Fruit fly (Drosophila melanogaster) whole organism, embryonic: ENCODE measurements around the gene RpS12.

Source experiments
- Ada2b ChIP-seq: fragments of 200-800 bp; sonication (Bioruptor generic); IDR thresholded peaks from 2 replicates; pipeline ENCODE4 v1.3.6; 2022; ENCODE audit warnings: missing biosample characterization, missing genetic modification characterization
- B-H2 ChIP-seq: fragments of 200-800 bp; sonication (Bioruptor generic); optimal IDR thresholded peaks from 2 replicates; lab custom pipeline; 2018; ENCODE audit warnings: missing biosample characterization, mild to moderate bottlenecking, missing genetic modification characterization
- Blimp-1 ChIP-seq: fragments of 200-800 bp; sonication (Bioruptor generic); optimal IDR thresholded peaks from 3 replicates; lab custom pipeline; 2018; ENCODE audit warnings: missing biosample characterization, missing genetic modification characterization, mild to moderate bottlenecking, moderate library complexity, missing genetic modification reagents
- BtbVII ChIP-seq: fragments of 200-800 bp; sonication (Bioruptor generic); optimal IDR thresholded peaks from 3 replicates; lab custom pipeline; 2017; ENCODE audit warnings: missing biosample characterization, mild to moderate bottlenecking, missing genetic modification characterization
- CG1024 ChIP-seq: fragments of 200-800 bp; sonication (Bioruptor generic); IDR thresholded peaks from 2 replicates; pipeline ENCODE4 v1.3.6; 2022; ENCODE audit warnings: missing biosample characterization, missing genetic modification characterization
- CG10366 ChIP-seq: fragments of 200-800 bp; sonication (Bioruptor generic); IDR thresholded peaks from 2 replicates; pipeline ENCODE4 v1.3.6; 2022; ENCODE audit warnings: missing biosample characterization, missing genetic modification characterization
- CG10543 ChIP-seq: fragments of 200-800 bp; sonication (Bioruptor generic); optimal IDR thresholded peaks from 3 replicates; lab custom pipeline; 2017; ENCODE audit warnings: missing biosample characterization, mild to moderate bottlenecking, missing genetic modification characterization, moderate library complexity
- CG10979 ChIP-seq: fragments of 200-800 bp; sonication (Bioruptor generic); optimal IDR thresholded peaks from 2 replicates; lab custom pipeline; 2018; ENCODE audit warnings: missing biosample characterization, mild to moderate bottlenecking, missing genetic modification characterization, moderate library complexity
- CG13775 ChIP-seq: fragments of 200-800 bp; sonication (Bioruptor generic); optimal IDR thresholded peaks from 3 replicates; lab custom pipeline; 2017; ENCODE audit warnings: missing biosample characterization, mild to moderate bottlenecking, missing genetic modification characterization
- CG14441 ChIP-seq: fragments of 200-800 bp; sonication (Bioruptor generic); IDR thresholded peaks from 2 replicates; pipeline ENCODE4 v1.3.6; 2022; ENCODE audit warnings: missing biosample characterization, missing genetic modification characterization
- CG17186 ChIP-seq: fragments of 200-800 bp; sonication (Bioruptor generic); optimal IDR thresholded peaks from 3 replicates; lab custom pipeline; 2017; ENCODE audit warnings: missing biosample characterization, missing genetic modification reagents, missing genetic modification characterization
- CG17328 ChIP-seq: fragments of 200-800 bp; sonication (Bioruptor generic); IDR thresholded peaks from 2 replicates; pipeline ENCODE4 v1.3.6; 2022; ENCODE audit warnings: missing biosample characterization, missing genetic modification characterization
- CG17361 ChIP-seq: fragments of 200-800 bp; sonication (Bioruptor generic); IDR thresholded peaks from 3 replicates; pipeline ENCODE4 v1.3.6; 2022; ENCODE audit warnings: missing biosample characterization, missing genetic modification characterization
- CG18262 ChIP-seq: fragments of 200-800 bp; optimal IDR thresholded peaks from 3 replicates; lab custom pipeline; 2019; ENCODE audit warnings: missing biosample characterization, mild to moderate bottlenecking, missing genetic modification characterization, moderate library complexity
- CG5953 ChIP-seq: fragments of 200-800 bp; sonication (Bioruptor generic); IDR thresholded peaks from 2 replicates; pipeline ENCODE4 v1.3.6; 2022; ENCODE audit warnings: missing biosample characterization, missing genetic modification characterization
- CG6272 ChIP-seq: fragments of 200-800 bp; sonication (Bioruptor generic); IDR thresholded peaks from 2 replicates; pipeline ENCODE4 v1.3.6; 2022; ENCODE audit warnings: missing biosample characterization, missing genetic modification characterization
- CG7556 ChIP-seq: fragments of 200-800 bp; sonication (Bioruptor generic); optimal IDR thresholded peaks from 2 replicates; lab custom pipeline; 2017; ENCODE audit warnings: missing biosample characterization, mild to moderate bottlenecking, missing genetic modification characterization
- CG7745 ChIP-seq: fragments of 200-800 bp; sonication (Bioruptor generic); optimal IDR thresholded peaks from 2 replicates; lab custom pipeline; 2018; ENCODE audit warnings: missing biosample characterization, mild to moderate bottlenecking, missing genetic modification characterization, moderate library complexity
- CG9727 ChIP-seq: fragments of 200-800 bp; sonication (Bioruptor generic); optimal IDR thresholded peaks from 3 replicates; lab custom pipeline; 2017; ENCODE audit warnings: missing biosample characterization, mild to moderate bottlenecking, missing genetic modification characterization
- D19B ChIP-seq: fragments of 200-800 bp; sonication (Bioruptor generic); optimal IDR thresholded peaks from 2 replicates; lab custom pipeline; 2017; ENCODE audit warnings: missing biosample characterization, mild to moderate bottlenecking, missing genetic modification characterization
- Ets65A ChIP-seq: fragments of 200-800 bp; sonication (Bioruptor generic); peaks from one replicate; lab custom pipeline; 2016; ENCODE audit warnings: missing biosample characterization, missing genetic modification characterization
- Fer1 ChIP-seq: fragments of 200-800 bp; sonication (Bioruptor generic); optimal IDR thresholded peaks from 2 replicates; lab custom pipeline; 2017; ENCODE audit warnings: missing biosample characterization, mild to moderate bottlenecking, missing genetic modification characterization
- Hand ChIP-seq: fragments of 200-800 bp; sonication (Bioruptor generic); optimal IDR thresholded peaks from 2 replicates; lab custom pipeline; 2017; ENCODE audit warnings: mild to moderate bottlenecking, missing biosample characterization, missing genetic modification reagents, missing genetic modification characterization
- Hey ChIP-seq: fragments of 200-800 bp; sonication (Bioruptor generic); optimal IDR thresholded peaks from 3 replicates; lab custom pipeline; 2018; ENCODE audit warnings: missing biosample characterization, mild to moderate bottlenecking, missing genetic modification characterization
- Hmx ChIP-seq: fragments of 200-800 bp; sonication (Bioruptor generic); optimal IDR thresholded peaks from 2 replicates; lab custom pipeline; 2016; ENCODE audit warnings: missing biosample characterization, missing genetic modification characterization
- Lpt ChIP-seq: fragments of >200 bp; optimal IDR thresholded peaks from 2 replicates; lab custom pipeline; 2018; ENCODE audit warnings: missing biosample characterization, missing genetic modification characterization
- NC2β ChIP-seq: fragments of 200-800 bp; sonication (Bioruptor generic); optimal IDR thresholded peaks from 2 replicates; lab custom pipeline; 2016; ENCODE audit warnings: missing biosample characterization, missing genetic modification characterization
- Six4 ChIP-seq: fragments of 200-800 bp; sonication (Bioruptor generic); optimal IDR thresholded peaks from 2 replicates; lab custom pipeline; 2016; ENCODE audit warnings: missing biosample characterization, missing genetic modification characterization
- Sox100B ChIP-seq: fragments of 200-800 bp; sonication (Bioruptor generic); optimal IDR thresholded peaks from 3 replicates; lab custom pipeline; 2018; ENCODE audit warnings: missing biosample characterization, mild to moderate bottlenecking, missing genetic modification characterization
- bbx ChIP-seq: fragments of 200-800 bp; sonication (Bioruptor generic); IDR thresholded peaks from 2 replicates; pipeline ENCODE4 v1.3.6; 2022; ENCODE audit warnings: missing biosample characterization, missing genetic modification characterization; ENCODE audit not compliant: partially characterized antibody
- cad ChIP-seq: fragments of >200 bp; optimal IDR thresholded peaks from 2 replicates; lab custom pipeline; 2017; ENCODE audit warnings: missing biosample characterization, missing genetic modification characterization
- chif ChIP-seq, 2 experiments: fragments of 200-800 bp; sonication (Bioruptor generic); optimal IDR thresholded peaks; 3 replicates each; lab custom pipeline; 2016; ENCODE audit warnings: missing biosample characterization in 2 of 2, missing genetic modification characterization in 2 of 2
- chn ChIP-seq: fragments of 200-800 bp; sonication (Bioruptor generic); optimal IDR thresholded peaks from 2 replicates; lab custom pipeline; 2016; ENCODE audit warnings: missing biosample characterization, missing genetic modification characterization
- dmrt11E ChIP-seq: fragments of 200-800 bp; sonication (Bioruptor generic); optimal IDR thresholded peaks from 3 replicates; lab custom pipeline; 2018; ENCODE audit warnings: missing biosample characterization, mild to moderate bottlenecking, missing genetic modification characterization, moderate library complexity
- ems ChIP-seq: fragments of 200-800 bp; sonication (Bioruptor generic); optimal IDR thresholded peaks from 3 replicates; lab custom pipeline; 2016; ENCODE audit warnings: missing biosample characterization, missing genetic modification characterization
- en ChIP-seq: fragments of 200-800 bp; sonication (Bioruptor generic); optimal IDR thresholded peaks from 2 replicates; lab custom pipeline; 2016; ENCODE audit warnings: missing biosample characterization, missing genetic modification characterization
- esg ChIP-seq: fragments of 200-800 bp; sonication (Bioruptor generic); conservative IDR thresholded peaks from 2 replicates; pipeline ENCODE4 v1.3.6; 2022; ENCODE audit warnings: missing biosample characterization, missing genetic modification characterization
- gem ChIP-seq: fragments of 200-800 bp; sonication (Bioruptor generic); optimal IDR thresholded peaks from 2 replicates; lab custom pipeline; 2019; ENCODE audit warnings: missing biosample characterization, mild to moderate bottlenecking, missing genetic modification characterization, moderate library complexity
- gsb ChIP-seq: fragments of 200-800 bp; sonication (Bioruptor generic); IDR thresholded peaks from 2 replicates; pipeline ENCODE4 v1.3.6; 2022; ENCODE audit warnings: missing biosample characterization, missing genetic modification characterization
- jigr1 ChIP-seq: fragments of 200-800 bp; sonication (Bioruptor generic); IDR thresholded peaks from 3 replicates; pipeline ENCODE4 v1.3.6; 2022; ENCODE audit warnings: missing biosample characterization, missing genetic modification characterization
- lbe ChIP-seq: fragments of 200-800 bp; sonication (Bioruptor generic); optimal IDR thresholded peaks from 2 replicates; lab custom pipeline; 2016; ENCODE audit warnings: missing biosample characterization, mild to moderate bottlenecking, missing genetic modification characterization
- lola ChIP-seq, 3 experiments: fragments of >200 bp in 2 of 3; fragments of 200-800 bp in 1 of 3; sonication (Bioruptor generic) in 1 of 3; optimal IDR thresholded peaks; 2 replicates each; lab custom pipeline; 2017 to 2019; ENCODE audit warnings: missing biosample characterization in 3 of 3, missing genetic modification characterization in 3 of 3, mild to moderate bottlenecking in 1 of 3, moderate library complexity in 1 of 3
- oc ChIP-seq: fragments of 200-800 bp; sonication (Bioruptor generic); optimal IDR thresholded peaks from 2 replicates; lab custom pipeline; 2018; ENCODE audit warnings: missing biosample characterization, mild to moderate bottlenecking, missing genetic modification characterization, moderate library complexity
- otp ChIP-seq: fragments of 200-800 bp; sonication (Bioruptor generic); IDR thresholded peaks from 3 replicates; pipeline ENCODE4, ENCODE4 v1.3.6; 2022; ENCODE audit warnings: missing biosample characterization, missing genetic modification characterization
- pb ChIP-seq: fragments of 200-800 bp; sonication (Bioruptor generic); optimal IDR thresholded peaks from 3 replicates; lab custom pipeline; 2016; ENCODE audit warnings: missing biosample characterization, missing genetic modification characterization
- pzg ChIP-seq: fragments of 200-800 bp; sonication (Bioruptor generic); optimal IDR thresholded peaks from 3 replicates; lab custom pipeline; 2018; ENCODE audit warnings: missing biosample characterization, mild to moderate bottlenecking, missing genetic modification characterization, moderate library complexity
- sisA ChIP-seq: fragments of 200-800 bp; sonication (Bioruptor generic); IDR thresholded peaks from 2 replicates; pipeline ENCODE4 v1.3.6; 2022; ENCODE audit warnings: missing biosample characterization, missing genetic modification characterization
- unpg ChIP-seq: fragments of 200-800 bp; sonication (Bioruptor generic); optimal IDR thresholded peaks from 3 replicates; lab custom pipeline; 2018; ENCODE audit warnings: missing biosample characterization, mild to moderate bottlenecking, missing genetic modification characterization, moderate library complexity
- usp ChIP-seq: fragments of >200 bp; optimal IDR thresholded peaks from 2 replicates; lab custom pipeline; 2017; ENCODE audit warnings: missing biosample characterization, missing genetic modification characterization
- wdn ChIP-seq: fragments of 200-800 bp; sonication (Bioruptor generic); IDR thresholded peaks from 2 replicates; pipeline ENCODE4 v1.3.6; 2022; ENCODE audit warnings: missing biosample characterization, missing genetic modification characterization
- z ChIP-seq: fragments of 200-800 bp; sonication (Bioruptor generic); IDR thresholded peaks from 3 replicates; pipeline ENCODE4 v1.3.6; 2022; ENCODE audit warnings: missing biosample characterization, missing genetic modification characterization

The RpS12 gene

DNA sequence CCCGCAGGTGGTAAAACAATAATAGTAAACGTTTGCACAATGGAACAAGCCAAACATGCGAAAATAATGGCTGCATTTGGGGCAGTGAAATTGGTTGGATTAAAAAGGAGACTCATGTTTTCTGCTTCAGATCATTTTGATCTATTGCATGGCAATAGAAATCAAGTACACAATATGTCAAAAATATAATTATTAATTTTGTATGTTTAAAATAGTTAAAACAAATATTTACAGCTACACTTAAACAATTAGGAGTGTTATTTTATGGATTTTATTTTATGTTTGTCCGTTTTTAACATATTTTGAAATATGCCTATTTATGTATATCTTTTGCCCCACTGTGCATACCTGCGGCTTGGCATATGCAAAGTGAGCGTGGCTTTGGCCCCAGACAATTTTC lies 43.1 kb downstream of the RpS12 start:
- TF ChIP-seq jigr1 (GFP tag; lab: Robert Waterston, UW) (no peak), CG5953 (GFP tag; lab: Robert Waterston, UW) (no peak), gem (peak; percentile 19), CG17361 (GFP tag; lab: Robert Waterston, UW) (0 out of 3 replicates have a peak, but pooled peaks have one; percentile 9), Hand (GFP tag; lab: Kevin White, UChicago) (no peak), usp (GFP tag; lab: Kevin White, UChicago) (no peak), ems (no peak)

DNA sequence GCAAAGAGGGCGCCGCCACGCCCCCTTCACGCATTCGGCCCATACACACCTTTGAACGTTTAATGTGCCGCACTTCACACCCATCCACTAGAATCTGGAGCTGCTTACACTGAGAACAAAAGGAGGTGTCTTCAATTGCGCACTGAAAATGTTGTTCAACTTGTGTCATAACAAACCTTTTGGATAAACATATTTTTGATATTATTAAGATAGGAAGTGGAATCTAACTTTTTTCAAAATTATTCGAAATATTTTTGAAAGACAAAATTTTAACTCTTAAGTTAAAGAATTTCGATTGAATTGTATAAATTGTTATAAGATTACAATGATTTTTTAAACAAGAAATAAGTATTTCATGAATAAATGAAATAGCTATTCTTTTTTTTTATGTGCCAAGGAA lies 45.1 kb downstream of the RpS12 start:
- TF ChIP-seq gem (peak; percentile 72), CG7556 (peak; percentile 50), sisA (no peak), cad (GFP tag; lab: Kevin White, UChicago) (no peak), Blimp-1 (peak; percentile 43), CG6272 (no peak), en (GFP tag; lab: Kevin White, UChicago) (no peak), dmrt11E (tag; lab: Kevin White, UChicago) (peak; percentile 85), lola (GFP tag; optimal IDR thresholded peaks at IDR 0.05; lab: Kevin White, UChicago) (peak in 1 of 3 experiments; percentile 84), Hey (tag; lab: Kevin White, UChicago) (no peak), otp (0 out of 3 replicates have a peak, but pooled peaks have one; percentile 5), Hmx (no peak), Lpt (GFP tag; lab: Kevin White, UChicago) (no peak), chn (peak; percentile 16), CG7745 (tag; lab: Kevin White, UChicago) (no peak), CG14441 (GFP tag; lab: Robert Waterston, UW) (no peak), CG18262 (tag; lab: Kevin White, UChicago) (peak; percentile 72), bbx (GFP tag; lab: Robert Waterston, UW) (no peak), gsb (GFP tag; lab: Robert Waterston, UW) (no peak), CG9727 (GFP tag; lab: Kevin White, UChicago) (peak; percentile 75), CG10979 (peak; percentile 71), z (GFP tag; lab: Robert Waterston, UW) (no peak), chif (GFP tag; optimal IDR thresholded peaks at IDR 0.05; lab: Kevin White, UChicago) (peak in 1 of 2 experiments; percentile 50), CG10543 (no peak), Fer1 (GFP tag; lab: Kevin White, UChicago) (no peak), CG13775 (GFP tag; lab: Kevin White, UChicago) (peak; percentile 46), esg (GFP tag; lab: Robert Waterston, UW) (no peak), Ada2b (no peak), D19B (no peak), CG17328 (GFP tag; lab: Robert Waterston, UW) (peak; percentile 47; the same call in 1 of the 2 replicates), pb (GFP tag; lab: Kevin White, UChicago) (no peak), BtbVII (GFP tag; lab: Kevin White, UChicago) (no peak), Six4 (GFP tag; lab: Kevin White, UChicago) (peak; percentile 3), Sox100B (GFP tag; lab: Kevin White, UChicago) (no peak), CG1024 (GFP tag; lab: Robert Waterston, UW) (no peak), oc (tag; lab: Kevin White, UChicago) (no peak), lbe (no peak), NC2β (no peak), pzg (GFP tag; lab: Kevin White, UChicago) (no peak), CG10366 (no peak), Ets65A (no peak), wdn (no peak), unpg (GFP tag; lab: Kevin White, UChicago) (peak; percentile 31), CG17186 (GFP tag; lab: Kevin White, UChicago) (no peak), B-H2 (no peak)
